Worm (Caenorhabditis elegans) whole organism, L4 larva: ENCODE data around the gene brc-2.

Experiments
- F26F4.8 ChIP-seq: fragments of 200-800 bp; sonication (Bioruptor generic); conservative IDR thresholded peaks from 2 replicates; pipeline ENCODE4 v1.3.6; 2022; ENCODE audit warnings: missing genetic modification characterization, missing compliant biosample characterization
- F44E2.7 ChIP-seq: fragments of 200-800 bp; sonication (Bioruptor generic); IDR thresholded peaks from 2 replicates; pipeline ENCODE4 v2.1.2; 2022; ENCODE audit warnings: missing genetic modification characterization, missing compliant biosample characterization
- T20F7.1 ChIP-seq: fragments of 200-800 bp; sonication (Bioruptor generic); optimal IDR thresholded peaks from 2 replicates; lab custom pipeline; 2018; ENCODE audit warnings: mild to moderate bottlenecking, missing genetic modification characterization, missing compliant biosample characterization
- T26A8.4 ChIP-seq: fragments of 200-800 bp; sonication (Bioruptor generic); IDR thresholded peaks from 2 replicates; pipeline ENCODE4 v1.3.6; 2022; ENCODE audit warnings: missing genetic modification characterization, missing compliant biosample characterization
- Y105C5A.15 ChIP-seq: fragments of 200-800 bp; sonication (Bioruptor generic); IDR thresholded peaks from 2 replicates; pipeline ENCODE4 v1.3.6; 2022; ENCODE audit warnings: missing genetic modification characterization, missing compliant biosample characterization
- Y48G9A.11 ChIP-seq: fragments of 200-800 bp; sonication (Bioruptor generic); IDR thresholded peaks from 2 replicates; pipeline ENCODE4 v1.3.6; 2022; ENCODE audit warnings: missing genetic modification reagents, missing genetic modification characterization, missing compliant biosample characterization
- ceh-82 ChIP-seq: sonication (generic microtip); optimal IDR thresholded peaks from 2 replicates; lab custom pipeline; 2017; ENCODE audit warnings: missing biosample characterization, missing genetic modification characterization
- cey-2 ChIP-seq: sonication (generic microtip); optimal IDR thresholded peaks from 3 replicates; lab custom pipeline; 2017; ENCODE audit warnings: missing genetic modification characterization, mild to moderate bottlenecking, missing compliant biosample characterization, antibody characterized with exemption, borderline replicate concordance; ENCODE audit not compliant: insufficient read depth
- daf-12 ChIP-seq: fragments of 150-350 bp; optimal IDR thresholded peaks from 2 replicates; lab custom pipeline; 2014; ENCODE audit warnings: missing biosample characterization, missing genetic modification reagents, missing genetic modification characterization
- daf-16 ChIP-seq, 3 experiments: sonication (generic microtip); optimal IDR thresholded peaks; 2 replicates each; lab custom pipeline; 2016 to 2017; ENCODE audit warnings: missing genetic modification characterization in 3 of 3, missing genetic modification reagents in 3 of 3, mild to moderate bottlenecking in 2 of 3, missing compliant biosample characterization in 2 of 3, missing biosample characterization in 1 of 3, moderate library complexity in 1 of 3
- daf-8 ChIP-seq: fragments of 200-800 bp; sonication (Bioruptor generic); IDR thresholded peaks from 2 replicates; pipeline ENCODE4 v1.3.6; 2022; ENCODE audit warnings: missing genetic modification characterization, missing compliant biosample characterization
- dmd-8 ChIP-seq: fragments of 200-800 bp; sonication (Bioruptor generic); IDR thresholded peaks from 2 replicates; pipeline ENCODE4 v1.3.6; 2022; ENCODE audit warnings: missing genetic modification characterization, missing compliant biosample characterization
- dmd-9 ChIP-seq: fragments of 200-800 bp; sonication (Bioruptor generic); IDR thresholded peaks from 2 replicates; pipeline ENCODE4 v1.3.6; 2022; ENCODE audit warnings: missing genetic modification reagents, missing genetic modification characterization, missing compliant biosample characterization
- dpl-1 ChIP-seq: fragments of 150-350 bp; optimal IDR thresholded peaks from 2 replicates; lab custom pipeline; 2014; ENCODE audit warnings: missing biosample characterization, missing genetic modification reagents, missing genetic modification characterization
- dve-1 ChIP-seq: sonication (generic microtip); optimal IDR thresholded peaks from 2 replicates; lab custom pipeline; 2017; ENCODE audit warnings: antibody characterized with exemption, mild to moderate bottlenecking, missing genetic modification characterization, missing compliant biosample characterization; ENCODE audit not compliant: insufficient read depth
- egl-27 ChIP-seq: sonication (generic microtip); optimal IDR thresholded peaks from 3 replicates; lab custom pipeline; 2017; ENCODE audit warnings: missing biosample characterization, missing genetic modification reagents, missing genetic modification characterization
- egl-43 ChIP-seq: fragments of 200-800 bp; sonication (Bioruptor generic); IDR thresholded peaks from 2 replicates; pipeline ENCODE4 v1.3.6; 2022; ENCODE audit warnings: missing genetic modification reagents, missing genetic modification characterization, missing compliant biosample characterization
- fos-1 ChIP-seq: fragments of 150-350 bp; optimal IDR thresholded peaks from 2 replicates; lab custom pipeline; 2014; ENCODE audit warnings: missing biosample characterization, missing genetic modification characterization
- hlh-11 ChIP-seq: fragments of 200-800 bp; sonication (Bioruptor generic); optimal IDR thresholded peaks from 2 replicates; lab custom pipeline; 2018; ENCODE audit warnings: mild to moderate bottlenecking, missing genetic modification characterization, missing compliant biosample characterization
- jun-1 ChIP-seq: fragments of 150-350 bp; optimal IDR thresholded peaks from 2 replicates; lab custom pipeline; 2014; ENCODE audit warnings: missing biosample characterization, missing genetic modification reagents, missing genetic modification characterization
- lim-7 ChIP-seq: fragments of 200-800 bp; sonication (Bioruptor generic); IDR thresholded peaks from 2 replicates; pipeline ENCODE4 v1.3.6; 2022; ENCODE audit warnings: missing genetic modification characterization, missing compliant biosample characterization
- lin-1 ChIP-seq: fragments of 200-800 bp; sonication (Bioruptor generic); IDR thresholded peaks from 2 replicates; pipeline ENCODE4 v1.3.6; 2022; ENCODE audit warnings: missing genetic modification reagents, missing genetic modification characterization, missing compliant biosample characterization
- lin-13 ChIP-seq: fragments of 150-350 bp; optimal IDR thresholded peaks from 2 replicates; lab custom pipeline; 2014; ENCODE audit warnings: missing biosample characterization, missing genetic modification reagents, missing genetic modification characterization
- lin-29 ChIP-seq: fragments of 200-800 bp; sonication (Bioruptor generic); IDR thresholded peaks from 2 replicates; pipeline ENCODE4 v1.3.6; 2022; ENCODE audit warnings: missing genetic modification reagents, missing genetic modification characterization, missing compliant biosample characterization
- lin-38 ChIP-seq: fragments of 200-800 bp; sonication (Bioruptor generic); IDR thresholded peaks from 2 replicates; pipeline ENCODE4 v1.3.6; 2022; ENCODE audit warnings: missing genetic modification reagents, missing genetic modification characterization, missing compliant biosample characterization
- lin-39 ChIP-seq: fragments of 150-350 bp; optimal IDR thresholded peaks from 2 replicates; lab custom pipeline; 2014; ENCODE audit warnings: missing biosample characterization, missing genetic modification reagents, missing genetic modification characterization
- lir-3 ChIP-seq: sonication (generic microtip); optimal IDR thresholded peaks from 2 replicates; lab custom pipeline; 2016; ENCODE audit warnings: mild to moderate bottlenecking, missing genetic modification characterization, missing compliant biosample characterization
- lsy-2 ChIP-seq, 2 experiments: fragments of 150-350 bp in 1 of 2; sonication (generic microtip) in 1 of 2; optimal IDR thresholded peaks; 2 replicates each; lab custom pipeline; 2014 to 2017; ENCODE audit warnings: missing biosample characterization in 2 of 2, missing genetic modification characterization in 2 of 2
- mdt-29 ChIP-seq: fragments of 200-800 bp; sonication (Bioruptor generic); IDR thresholded peaks from 2 replicates; pipeline ENCODE4 v1.3.6; 2022; ENCODE audit warnings: missing genetic modification reagents, missing genetic modification characterization, missing compliant biosample characterization
- mep-1 ChIP-seq: fragments of 150-350 bp; sonication (generic microtip); optimal IDR thresholded peaks from 3 replicates; lab custom pipeline; 2014; ENCODE audit warnings: missing biosample characterization, missing genetic modification characterization
- mes-2 ChIP-seq: sonication (generic microtip); optimal IDR thresholded peaks from 2 replicates; lab custom pipeline; 2016; ENCODE audit warnings: missing genotype, mild to moderate bottlenecking, missing genetic modification characterization, missing compliant biosample characterization; ENCODE audit not compliant: poor library complexity, severe bottlenecking
- nhr-11 ChIP-seq: fragments of 150-350 bp; optimal IDR thresholded peaks from 2 replicates; lab custom pipeline; 2014; ENCODE audit warnings: missing biosample characterization, missing genetic modification characterization
- nhr-237 ChIP-seq: sonication (generic microtip); optimal IDR thresholded peaks from 2 replicates; lab custom pipeline; 2017; ENCODE audit warnings: missing biosample characterization, missing genetic modification characterization
- nhr-25 ChIP-seq: sonication (generic microtip); optimal IDR thresholded peaks from 2 replicates; lab custom pipeline; 2017; ENCODE audit warnings: missing genetic modification characterization, mild to moderate bottlenecking, missing compliant biosample characterization, antibody characterized with exemption, moderate library complexity, borderline replicate concordance; ENCODE audit not compliant: insufficient read depth
- nhr-41 ChIP-seq: fragments of 200-800 bp; sonication (Bioruptor generic); IDR thresholded peaks from 2 replicates; pipeline ENCODE4 v1.3.6; 2022; ENCODE audit warnings: missing genetic modification reagents, missing genetic modification characterization, missing compliant biosample characterization
- nhr-76 ChIP-seq: fragments of 150-350 bp; optimal IDR thresholded peaks from 2 replicates; lab custom pipeline; 2014; ENCODE audit warnings: missing biosample characterization, missing genetic modification characterization
- pha-4 ChIP-seq, 2 experiments: fragments of 150-350 bp in 1 of 2; fragments of 200-800 bp in 1 of 2; sonication (Bioruptor generic) in 1 of 2; IDR thresholded peaks in 1 of 2; optimal IDR thresholded peaks in 1 of 2; 2 replicates each; pipeline versions ENCODE4 v1.3.6 to Lab custom; 2014 to 2022; ENCODE audit warnings: missing genetic modification characterization in 2 of 2, missing genetic modification reagents in 2 of 2, missing biosample characterization in 1 of 2, missing compliant biosample characterization in 1 of 2
- php-3 ChIP-seq: fragments of 200-800 bp; sonication (Bioruptor generic); IDR thresholded peaks from 2 replicates; pipeline ENCODE4 v1.3.6; 2022; ENCODE audit warnings: missing genetic modification reagents, missing genetic modification characterization, missing compliant biosample characterization
- pqm-1 ChIP-seq: sonication (generic microtip); optimal IDR thresholded peaks from 2 replicates; lab custom pipeline; 2017; ENCODE audit warnings: missing biosample characterization, missing genetic modification characterization
- rbr-2 ChIP-seq: sonication (generic microtip); optimal IDR thresholded peaks from 2 replicates; lab custom pipeline; 2016; ENCODE audit warnings: missing genotype, missing genetic modification characterization, missing compliant biosample characterization
- saeg-2 ChIP-seq: fragments of 200-800 bp; sonication (Bioruptor generic); IDR thresholded peaks from 2 replicates; pipeline ENCODE4 v1.3.6; 2022; ENCODE audit warnings: missing genetic modification reagents, missing genetic modification characterization, missing compliant biosample characterization
- sdz-12 ChIP-seq: fragments of 200-800 bp; sonication (Bioruptor generic); optimal IDR thresholded peaks from 2 replicates; lab custom pipeline; 2018; ENCODE audit warnings: mild to moderate bottlenecking, missing genetic modification characterization, missing compliant biosample characterization
- set-16 ChIP-seq: fragments of 200-800 bp; sonication (Bioruptor generic); IDR thresholded peaks from 2 replicates; pipeline ENCODE4 v1.3.6; 2022; ENCODE audit warnings: missing genetic modification reagents, missing genetic modification characterization, missing compliant biosample characterization
- skn-1 ChIP-seq: fragments of 150-350 bp; optimal IDR thresholded peaks from 2 replicates; lab custom pipeline; 2014; ENCODE audit warnings: missing biosample characterization, missing genetic modification characterization
- snpc-1.2 ChIP-seq: fragments of 200-800 bp; sonication (Bioruptor generic); IDR thresholded peaks from 2 replicates; pipeline ENCODE4 v1.3.6; 2022; ENCODE audit warnings: missing genetic modification reagents, missing genetic modification characterization, missing compliant biosample characterization
- snpc-4 ChIP-seq: fragments of 150-350 bp; optimal IDR thresholded peaks from 2 replicates; lab custom pipeline; 2014; ENCODE audit warnings: missing biosample characterization, missing genetic modification characterization
- tag-97 ChIP-seq: fragments of 200-800 bp; sonication (Bioruptor generic); IDR thresholded peaks from 2 replicates; pipeline ENCODE4 v1.3.6; 2022; ENCODE audit warnings: missing genetic modification characterization, missing compliant biosample characterization
- tra-1 ChIP-seq: fragments of 200-800 bp; sonication (Bioruptor generic); IDR thresholded peaks from 2 replicates; pipeline ENCODE4 v1.3.6; 2022; ENCODE audit warnings: missing genetic modification reagents, missing genetic modification characterization, missing compliant biosample characterization
- unc-39 ChIP-seq: sonication (generic microtip); optimal IDR thresholded peaks from 2 replicates; lab custom pipeline; 2017; ENCODE audit warnings: missing biosample characterization, missing genetic modification characterization
- zip-2 ChIP-seq: fragments of 150-350 bp; optimal IDR thresholded peaks from 2 replicates; lab custom pipeline; 2014; ENCODE audit warnings: missing biosample characterization, missing genetic modification characterization

Gene brc-2

ce11 chrIII:6947896-6948295 lies 45.0 kb upstream of the brc-2 start (continued):
- TF ChIP-seq tra-1: no peak
- no peak for TF ChIP-seq lin-13
- no peak for TF ChIP-seq lin-29
- TF ChIP-seq sdz-12 (GFP tag; lab: Kevin White, UChicago): no peak
- peak in 1 of 2 experiments; percentile 21 for TF ChIP-seq lsy-2 (tag; optimal IDR thresholded peaks at IDR 0.05; lab: Kevin White, UChicago)
- TF ChIP-seq dmd-8 (GFP tag; lab: Robert Waterston, UW): no peak
- TF ChIP-seq zip-2 (tag; lab: Kevin White, UChicago): no peak
- no peak for TF ChIP-seq tag-97 (GFP tag; lab: Robert Waterston, UW)
- TF ChIP-seq dpl-1 (GFP tag; lab: Kevin White, UChicago): no peak
- no peak for TF ChIP-seq nhr-11 (tag; lab: Kevin White, UChicago)
- no peak for TF ChIP-seq jun-1 (tag; lab: Kevin White, UChicago)
- TF ChIP-seq skn-1 (tag; lab: Kevin White, UChicago): no peak
- no peak for TF ChIP-seq lir-3 (tag; lab: Kevin White, UChicago)
- TF ChIP-seq mdt-29: no peak
- TF ChIP-seq T26A8.4: no peak
- no peak for TF ChIP-seq snpc-4
- TF ChIP-seq F26F4.8 (GFP tag; lab: Robert Waterston, UW): no peak
- no peak for TF ChIP-seq set-16 (GFP tag; lab: Robert Waterston, UW)
- no peak for TF ChIP-seq unc-39
- TF ChIP-seq daf-8 (GFP tag; lab: Robert Waterston, UW): no peak

ce11 chrIII:6946382-6946781 lies 43.5 kb upstream of the brc-2 start, which contains the start of gene let-711:
Gene let-711 (plus strand): TSS chrIII:6946718.
- no peak for TF ChIP-seq nhr-237 (tag; lab: Kevin White, UChicago)
- TF ChIP-seq nhr-76 (tag; lab: Kevin White, UChicago): no peak
- TF ChIP-seq nhr-41: no peak
- TF ChIP-seq hlh-11 (tag; lab: Kevin White, UChicago): no peak
- TF ChIP-seq pha-4 (GFP tag; IDR thresholded peaks at IDR 0.05; lab: Robert Waterston, UW): no peak
- TF ChIP-seq pha-4 (tag; optimal IDR thresholded peaks at IDR 0.05; lab: Kevin White, UChicago): no peak
- no peak for TF ChIP-seq Y105C5A.15 (GFP tag; lab: Robert Waterston, UW)
- TF ChIP-seq Y48G9A.11: peak; percentile 97
- no peak for TF ChIP-seq skn-1 (tag; lab: Kevin White, UChicago)
- no peak for TF ChIP-seq dmd-9 (GFP tag; lab: Robert Waterston, UW)
- no peak for TF ChIP-seq saeg-2 (GFP tag; lab: Robert Waterston, UW)
- TF ChIP-seq nhr-11 (tag; lab: Kevin White, UChicago): no peak
- TF ChIP-seq dmd-8 (GFP tag; lab: Robert Waterston, UW): no peak
- no peak for TF ChIP-seq daf-16 (GFP tag; optimal IDR thresholded peaks at IDR 0.05; lab: Kevin White, UChicago)
- TF ChIP-seq daf-16 (tag; optimal IDR thresholded peaks at IDR 0.05; lab: Kevin White, UChicago): peak; percentile 18
- no peak for TF ChIP-seq daf-12 (tag; lab: Kevin White, UChicago)
- peak; percentile 95 for TF ChIP-seq T20F7.1 (GFP tag; lab: Kevin White, UChicago)
- no peak for TF ChIP-seq dve-1
- no peak for TF ChIP-seq php-3 (GFP tag; lab: Robert Waterston, UW)
- TF ChIP-seq rbr-2 (tag; lab: Kevin White, UChicago): no peak
- TF ChIP-seq egl-43: no peak
- TF ChIP-seq pqm-1 (tag; lab: Kevin White, UChicago): no peak
- no peak for TF ChIP-seq nhr-25 (tag; lab: Kevin White, UChicago)
- TF ChIP-seq lin-38: no peak
- TF ChIP-seq mep-1 (tag; lab: Kevin White, UChicago): no peak
- TF ChIP-seq lin-1 (GFP tag; lab: Robert Waterston, UW): no peak
- no peak for TF ChIP-seq egl-27 (tag; lab: Kevin White, UChicago)
- peak; percentile 28 for TF ChIP-seq mes-2 (tag; lab: Kevin White, UChicago)
- no peak for TF ChIP-seq cey-2
- no peak for TF ChIP-seq fos-1 (tag; lab: Kevin White, UChicago)
- no peak for TF ChIP-seq snpc-1.2 (GFP tag; lab: Robert Waterston, UW)
- peak in 1 of 2 experiments; percentile 27 for TF ChIP-seq lsy-2 (tag; optimal IDR thresholded peaks at IDR 0.05; lab: Kevin White, UChicago)
- no peak for TF ChIP-seq lim-7 (GFP tag; lab: Robert Waterston, UW)
- TF ChIP-seq tag-97 (GFP tag; lab: Robert Waterston, UW): no peak
- TF ChIP-seq ceh-82 (tag; lab: Kevin White, UChicago): no peak
- no peak for TF ChIP-seq F44E2.7 (GFP tag; lab: Robert Waterston, UW)
- TF ChIP-seq unc-39: no peak
- TF ChIP-seq lin-39 (tag; lab: Kevin White, UChicago): no peak
